Fruit fly (Drosophila melanogaster) Kc167 (cell line): Measurements from ENCODE around the gene da.

Experiments used
- h ChIP-seq: fragments of >200 bp; optimal IDR thresholded peaks from 3 replicates; lab custom pipeline; 2018; ENCODE audit warnings: missing external identifiers
- psq ChIP-seq: fragments of >200 bp; optimal IDR thresholded peaks from 2 replicates; lab custom pipeline; 2017; ENCODE audit warnings: missing external identifiers

DNA sequence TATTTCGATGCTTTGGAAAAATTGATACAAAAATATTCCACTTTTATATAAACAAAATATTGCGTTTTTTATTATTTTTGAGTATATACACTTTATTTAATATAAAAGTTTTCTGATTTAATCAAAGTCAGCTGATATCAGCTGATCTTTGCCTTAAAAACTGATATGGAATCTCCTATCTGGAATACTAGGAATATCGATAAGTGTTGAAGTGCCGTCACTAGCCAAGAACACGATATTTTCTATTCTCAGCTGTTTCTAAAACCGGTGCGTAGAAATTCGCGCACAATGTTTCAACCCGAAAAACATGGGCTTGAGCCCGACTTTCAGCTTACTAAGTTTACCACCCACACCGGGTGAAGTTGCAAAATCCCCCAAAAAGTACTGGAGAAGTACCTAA is 45.4 kb upstream of the da start, which contains the start of gene Sps2:
- TF ChIP-seq psq (lab: Kevin White, UChicago) (no peak), h (lab: Kevin White, UChicago) (no peak)
